Worm (Caenorhabditis elegans) whole organism, young adult: Measurements from ENCODE around the gene F28C6.10.

Experiments used
- F22D6.2 ChIP-seq: sonication (generic microtip); optimal IDR thresholded peaks from 2 replicates; lab custom pipeline; 2016; ENCODE audit warnings: mild to moderate bottlenecking, missing genetic modification characterization, missing compliant biosample characterization
- F23B12.7 ChIP-seq: sonication (generic microtip); optimal IDR thresholded peaks from 2 replicates; lab custom pipeline; 2017; ENCODE audit warnings: missing genetic modification characterization, mild to moderate bottlenecking, missing compliant biosample characterization, antibody characterized with exemption, moderate library complexity; ENCODE audit not compliant: insufficient read depth
- F39B2.1 ChIP-seq: fragments of 200-800 bp; sonication (Bioruptor generic); IDR thresholded peaks from 2 replicates; pipeline ENCODE4 v1.3.6; 2022; ENCODE audit warnings: missing genetic modification reagents, missing genetic modification characterization, missing compliant biosample characterization
- aptf-3 ChIP-seq: fragments of 200-800 bp; sonication (Bioruptor generic); IDR thresholded peaks from 2 replicates; pipeline ENCODE4 v1.3.6; 2022; ENCODE audit warnings: missing genetic modification characterization, missing compliant biosample characterization
- athp-1 ChIP-seq: sonication (generic microtip); optimal IDR thresholded peaks from 2 replicates; lab custom pipeline; 2017; ENCODE audit warnings: mild to moderate bottlenecking, missing genetic modification characterization, missing compliant biosample characterization
- attf-3 ChIP-seq: fragments of 200-800 bp; sonication (Bioruptor generic); conservative IDR thresholded peaks from 2 replicates; pipeline ENCODE4 v1.3.6; 2022; ENCODE audit warnings: missing genetic modification reagents, missing genetic modification characterization, missing compliant biosample characterization
- ceh-40 ChIP-seq: fragments of 200-800 bp; sonication (Bioruptor generic); IDR thresholded peaks from 2 replicates; pipeline ENCODE4 v1.3.6; 2022; ENCODE audit warnings: missing genetic modification characterization, missing compliant biosample characterization
- efl-1 ChIP-seq: fragments of 150-350 bp; optimal IDR thresholded peaks from 2 replicates; lab custom pipeline; 2014; ENCODE audit warnings: missing biosample characterization, missing genetic modification reagents, missing genetic modification characterization
- fkh-3 ChIP-seq: sonication (generic microtip); optimal IDR thresholded peaks from 2 replicates; lab custom pipeline; 2016; ENCODE audit warnings: mild to moderate bottlenecking, missing genetic modification characterization, missing compliant biosample characterization
- him-1 ChIP-seq: sonication (generic microtip); optimal IDR thresholded peaks from 2 replicates; lab custom pipeline; 2016; ENCODE audit warnings: missing genotype, missing genetic modification reagents, missing genetic modification characterization, missing compliant biosample characterization
- hmg-1.2 ChIP-seq: fragments of 200-800 bp; sonication (Bioruptor generic); IDR thresholded peaks from 2 replicates; pipeline ENCODE4 v1.3.6; 2022; ENCODE audit warnings: missing genetic modification reagents, missing genetic modification characterization, missing compliant biosample characterization
- hsf-1 ChIP-seq: fragments of 200-800 bp; sonication (Bioruptor generic); IDR thresholded peaks from 2 replicates; pipeline ENCODE4 v1.3.6; 2022; ENCODE audit warnings: missing genetic modification reagents, missing genetic modification characterization, missing compliant biosample characterization
- lin-35 ChIP-seq, 3 experiments: fragments of 150-350 bp in 2 of 3; sonication (generic microtip) in 1 of 3; optimal IDR thresholded peaks; 2 replicates each; lab custom pipeline; 2014 to 2018; ENCODE audit warnings: missing biosample characterization in 3 of 3, missing genetic modification characterization in 3 of 3, missing genetic modification reagents in 3 of 3
- lsl-1 ChIP-seq: fragments of 200-800 bp; sonication (Bioruptor generic); optimal IDR thresholded peaks from 2 replicates; lab custom pipeline; 2018; ENCODE audit warnings: mild to moderate bottlenecking, missing genetic modification characterization, moderate library complexity, missing compliant biosample characterization
- lsy-27 ChIP-seq: sonication (generic microtip); optimal IDR thresholded peaks from 2 replicates; lab custom pipeline; 2017; ENCODE audit warnings: missing genetic modification characterization, mild to moderate bottlenecking, missing compliant biosample characterization, antibody characterized with exemption, missing genotype, borderline replicate concordance; ENCODE audit not compliant: insufficient read depth
- madf-6 ChIP-seq: fragments of 200-800 bp; sonication (Bioruptor generic); IDR thresholded peaks from 2 replicates; pipeline ENCODE4 v1.3.6; 2022; ENCODE audit warnings: missing genetic modification reagents, missing genetic modification characterization, missing compliant biosample characterization
- madf-8 ChIP-seq: fragments of 200-800 bp; sonication (Bioruptor generic); conservative IDR thresholded peaks from 2 replicates; pipeline ENCODE4 v1.3.6; 2022; ENCODE audit warnings: missing genetic modification reagents, missing genetic modification characterization, missing compliant biosample characterization
- nhr-27 ChIP-seq: fragments of 200-800 bp; sonication (Bioruptor generic); optimal IDR thresholded peaks from 2 replicates; lab custom pipeline; 2018; ENCODE audit warnings: mild to moderate bottlenecking, missing genetic modification characterization, moderate library complexity, missing compliant biosample characterization
- rpc-1 ChIP-seq, 2 experiments: fragments of 150-350 bp in 1 of 2; sonication (generic microtip) in 1 of 2; optimal IDR thresholded peaks; 2 replicates each; lab custom pipeline; 2014 to 2018; ENCODE audit warnings: missing biosample characterization in 1 of 2, missing genetic modification characterization in 1 of 2, missing genetic modification reagents in 1 of 2, missing genotype in 1 of 2
- unc-130 ChIP-seq: sonication (generic microtip); optimal IDR thresholded peaks from 2 replicates; lab custom pipeline; 2016; ENCODE audit warnings: missing genetic modification reagents, missing genetic modification characterization, missing compliant biosample characterization
- ztf-22 ChIP-seq: fragments of 200-800 bp; sonication (Bioruptor generic); optimal IDR thresholded peaks from 2 replicates; lab custom pipeline; 2018; ENCODE audit warnings: mild to moderate bottlenecking, missing genetic modification characterization, moderate library complexity, missing compliant biosample characterization
- ztf-6 ChIP-seq: fragments of 200-800 bp; sonication (Bioruptor generic); IDR thresholded peaks from 2 replicates; pipeline ENCODE4 v1.3.6; 2022; ENCODE audit warnings: missing genetic modification reagents, missing genetic modification characterization, missing compliant biosample characterization

F28C6.10 gene

ce11 chrII:8646437-8646836 lies 38.7 kb downstream of the F28C6.10 start:
- TF ChIP-seq F39B2.1 = no peak
- no peak for TF ChIP-seq athp-1 (tag; lab: Kevin White, UChicago)
- no peak for TF ChIP-seq unc-130 (GFP tag; lab: Kevin White, UChicago)
- no peak for TF ChIP-seq rpc-1 (optimal IDR thresholded peaks at IDR 0.05; lab: Kevin White, UChicago)
- no peak for TF ChIP-seq rpc-1 (tag; optimal IDR thresholded peaks at IDR 0.05; lab: Kevin White, UChicago)
- no peak for TF ChIP-seq lin-35 (GFP tag; optimal IDR thresholded peaks at IDR 0.05; lab: Kevin White, UChicago)
- TF ChIP-seq ztf-6 (GFP tag; lab: Robert Waterston, UW) = no peak
- TF ChIP-seq lsy-27 (tag; lab: Kevin White, UChicago) = no peak
- no peak for TF ChIP-seq ztf-22 (GFP tag; lab: Kevin White, UChicago)
- TF ChIP-seq hsf-1 (GFP tag; lab: Robert Waterston, UW) = no peak
- no peak for TF ChIP-seq him-1 (tag; lab: Kevin White, UChicago)
- TF ChIP-seq nhr-27 (tag; lab: Kevin White, UChicago) = no peak
- TF ChIP-seq, all 124 proteins: peak for 0

- TF ChIP-seq ceh-40 = no peak
- TF ChIP-seq madf-6 (GFP tag; lab: Robert Waterston, UW) = peak; percentile 71
- TF ChIP-seq F23B12.7 (tag; lab: Kevin White, UChicago) = no peak
- TF ChIP-seq efl-1 = peak; percentile 67
- peak; percentile 20; the same call in 1 of the 2 replicates for TF ChIP-seq hmg-1.2 (GFP tag; lab: Robert Waterston, UW)
- TF ChIP-seq madf-8 (GFP tag; lab: Robert Waterston, UW) = peak; percentile 57
- TF ChIP-seq lsl-1 = peak; percentile 2
These were observed 41.1 kb downstream of the F28C6.10 start for ce11 chrII:8648843-8649242.

DNA sequence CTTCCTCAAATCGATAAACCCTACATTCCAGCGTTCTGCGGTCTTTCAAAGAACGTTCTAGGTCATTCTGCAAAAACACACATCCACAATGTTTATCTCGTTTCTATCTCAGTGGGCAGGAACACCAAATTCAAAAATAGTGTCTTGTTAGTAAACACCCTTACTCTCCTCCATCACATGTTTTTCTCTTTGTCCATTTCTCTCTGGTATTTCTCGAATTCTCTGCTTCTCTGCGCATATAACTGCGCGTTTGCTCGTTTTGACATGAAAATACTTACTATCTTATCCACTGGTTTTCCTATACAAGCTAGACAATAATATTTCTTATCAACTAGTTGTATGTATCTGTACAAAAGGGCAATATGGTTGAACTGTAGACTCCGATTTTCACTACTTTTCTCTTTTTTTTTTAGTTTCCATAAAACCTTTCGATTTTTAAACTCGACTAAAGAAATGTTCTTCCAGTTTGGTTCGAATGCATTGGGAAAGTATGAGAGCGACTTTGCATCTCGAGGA lies 42.9 kb downstream of the F28C6.10 start, which contains the start of gene pyr-1:
pyr-1 (plus strand) TSS at position 466 of the 516 bp plus-strand sequence.
- TF ChIP-seq attf-3 (GFP tag; lab: Robert Waterston, UW) (no peak), F22D6.2 (tag; lab: Kevin White, UChicago) (no peak), aptf-3 (GFP tag; lab: Robert Waterston, UW) (no peak), hmg-1.2 (GFP tag; lab: Robert Waterston, UW) (peak; percentile 62; the same call in 1 of the 2 replicates), fkh-3 (no peak)
